Worm (Caenorhabditis elegans) whole organism, L1 larva: ENCODE measurements around the gene ttr-16.

Experiments used
- C04F5.9 ChIP-seq: sonication (generic microtip); optimal IDR thresholded peaks from 2 replicates; lab custom pipeline; 2016; ENCODE audit warnings: missing genetic modification characterization, missing compliant biosample characterization
- aha-1 ChIP-seq: fragments of 150-350 bp; optimal IDR thresholded peaks from 2 replicates; lab custom pipeline; 2014; ENCODE audit warnings: missing biosample characterization, missing genetic modification characterization
- ceh-63 ChIP-seq: fragments of 200-800 bp; sonication (Bioruptor generic); optimal IDR thresholded peaks from 2 replicates; lab custom pipeline; 2018; ENCODE audit warnings: mild to moderate bottlenecking, missing genetic modification characterization, missing compliant biosample characterization
- ceh-8 ChIP-seq: fragments of 200-800 bp; sonication (Bioruptor generic); optimal IDR thresholded peaks from 2 replicates; lab custom pipeline; 2018; ENCODE audit warnings: mild to moderate bottlenecking, missing genetic modification characterization, moderate library complexity, missing compliant biosample characterization
- ceh-90 ChIP-seq: sonication (generic microtip); optimal IDR thresholded peaks from 2 replicates; lab custom pipeline; 2016; ENCODE audit warnings: missing genetic modification characterization, missing compliant biosample characterization
- ces-1 ChIP-seq: fragments of 150-350 bp; optimal IDR thresholded peaks from 2 replicates; lab custom pipeline; 2014; ENCODE audit warnings: missing biosample characterization, missing genetic modification reagents, missing genetic modification characterization
- dsc-1 ChIP-seq: sonication (generic microtip); optimal IDR thresholded peaks from 2 replicates; lab custom pipeline; 2016; ENCODE audit warnings: mild to moderate bottlenecking, missing genetic modification characterization, missing compliant biosample characterization
- efl-1 ChIP-seq, 4 experiments: fragments of 150-350 bp; optimal IDR thresholded peaks in 3 of 4; peaks in 1 of 4; 1 replicate in 1 of 4; 2 replicates in 3 of 4; lab custom pipeline; 2014; ENCODE audit warnings: missing biosample characterization in 2 of 4, missing genetic modification characterization in 2 of 4, missing genetic modification reagents in 2 of 4
- egl-27 ChIP-seq, 2 experiments: fragments of 150-350 bp in 1 of 2; sonication (generic microtip); optimal IDR thresholded peaks; 3 replicates each; lab custom pipeline; 2017 to 2018; ENCODE audit warnings: missing biosample characterization in 2 of 2, missing genetic modification characterization in 2 of 2, missing genetic modification reagents in 2 of 2
- elt-2 ChIP-seq: sonication (generic microtip); optimal IDR thresholded peaks from 2 replicates; lab custom pipeline; 2016; ENCODE audit warnings: missing genetic modification characterization, mild to moderate bottlenecking, inconsistent platforms, missing compliant biosample characterization, missing genetic modification reagents
- grh-1 ChIP-seq: fragments of 200-800 bp; sonication (Bioruptor generic); IDR thresholded peaks from 2 replicates; pipeline ENCODE4 v1.3.6; 2022; ENCODE audit warnings: missing genetic modification reagents, missing genetic modification characterization, missing compliant biosample characterization
- lin-14 ChIP-seq: fragments of 200-800 bp; sonication (Bioruptor generic); optimal IDR thresholded peaks from 2 replicates; lab custom pipeline; 2018; ENCODE audit warnings: mild to moderate bottlenecking, missing genetic modification characterization, moderate library complexity, missing compliant biosample characterization
- lin-15B ChIP-seq: fragments of 150-350 bp; sonication (generic microtip); optimal IDR thresholded peaks from 3 replicates; lab custom pipeline; 2014; ENCODE audit warnings: missing biosample characterization, missing genetic modification characterization
- lin-39 ChIP-seq: fragments of 150-350 bp; optimal IDR thresholded peaks from 2 replicates; lab custom pipeline; 2014; ENCODE audit warnings: missing biosample characterization, missing genetic modification reagents, missing genetic modification characterization
- lsy-2 ChIP-seq, 2 experiments: fragments of 150-350 bp; optimal IDR thresholded peaks; 2 replicates each; lab custom pipeline; 2014; ENCODE audit warnings: missing biosample characterization in 2 of 2, missing genetic modification characterization in 2 of 2
- mab-9 ChIP-seq: fragments of 200-800 bp; sonication (Bioruptor generic); IDR thresholded peaks from 2 replicates; pipeline ENCODE4 v1.3.6; 2022; ENCODE audit warnings: missing genetic modification reagents, missing genetic modification characterization, missing compliant biosample characterization
- mdl-1 ChIP-seq, 2 experiments: fragments of 150-350 bp; optimal IDR thresholded peaks; 2 replicates each; lab custom pipeline; 2014 to 2017; ENCODE audit warnings: missing biosample characterization in 2 of 2, missing genetic modification characterization in 2 of 2, inconsistent platforms in 1 of 2
- mef-2 ChIP-seq: fragments of 150-350 bp; optimal IDR thresholded peaks from 2 replicates; lab custom pipeline; 2014; ENCODE audit warnings: missing biosample characterization, missing genetic modification characterization
- mep-1 ChIP-seq: fragments of 150-350 bp; optimal IDR thresholded peaks from 2 replicates; lab custom pipeline; 2014; ENCODE audit warnings: missing biosample characterization, missing genetic modification characterization
- nhr-12 ChIP-seq: sonication (generic microtip); optimal IDR thresholded peaks from 2 replicates; lab custom pipeline; 2017; ENCODE audit warnings: missing biosample characterization, missing genetic modification characterization
- nhr-19 ChIP-seq: fragments of 200-800 bp; sonication (Bioruptor generic); conservative IDR thresholded peaks from 2 replicates; pipeline ENCODE4 v1.3.6; 2022; ENCODE audit warnings: missing genetic modification characterization, missing compliant biosample characterization
- nhr-20 ChIP-seq: sonication (generic microtip); optimal IDR thresholded peaks from 2 replicates; lab custom pipeline; 2016; ENCODE audit warnings: mild to moderate bottlenecking, missing genetic modification characterization, missing compliant biosample characterization
- nhr-237 ChIP-seq: fragments of 150-350 bp; optimal IDR thresholded peaks from 2 replicates; lab custom pipeline; 2014; ENCODE audit warnings: missing biosample characterization, missing genetic modification characterization
- nhr-47 ChIP-seq: sonication (generic microtip); optimal IDR thresholded peaks from 2 replicates; lab custom pipeline; 2016; ENCODE audit warnings: mild to moderate bottlenecking, missing genetic modification characterization, moderate library complexity, missing compliant biosample characterization
- nhr-71 ChIP-seq: sonication (generic microtip); optimal IDR thresholded peaks from 2 replicates; lab custom pipeline; 2016; ENCODE audit warnings: mild to moderate bottlenecking, missing genetic modification characterization, moderate library complexity, missing compliant biosample characterization
- nhr-84 ChIP-seq: sonication (generic microtip); optimal IDR thresholded peaks from 2 replicates; lab custom pipeline; 2017; ENCODE audit warnings: missing biosample characterization, missing genetic modification characterization
- pag-3 ChIP-seq: sonication (generic microtip); optimal IDR thresholded peaks from 2 replicates; lab custom pipeline; 2017; ENCODE audit warnings: missing genetic modification characterization, mild to moderate bottlenecking, missing compliant biosample characterization, antibody characterized with exemption, borderline replicate concordance; ENCODE audit not compliant: insufficient read depth
- pax-3 ChIP-seq: fragments of 200-800 bp; sonication (Bioruptor generic); optimal IDR thresholded peaks from 2 replicates; lab custom pipeline; 2018; ENCODE audit warnings: mild to moderate bottlenecking, missing genetic modification characterization, moderate library complexity, missing compliant biosample characterization
- snpc-4 ChIP-seq: fragments of 150-350 bp; optimal IDR thresholded peaks from 2 replicates; lab custom pipeline; 2014; ENCODE audit warnings: missing biosample characterization, missing genetic modification characterization
- sox-4 ChIP-seq: sonication (generic microtip); optimal IDR thresholded peaks from 2 replicates; lab custom pipeline; 2016; ENCODE audit warnings: missing genetic modification characterization, missing compliant biosample characterization
- unc-130 ChIP-seq: fragments of 150-350 bp; optimal IDR thresholded peaks from 2 replicates; lab custom pipeline; 2017; ENCODE audit warnings: missing biosample characterization, missing genetic modification characterization, inconsistent platforms
- unc-30 ChIP-seq: sonication (generic microtip); optimal IDR thresholded peaks from 2 replicates; lab custom pipeline; 2017; ENCODE audit warnings: missing biosample characterization, missing genetic modification characterization
- unc-62 ChIP-seq: fragments of 150-350 bp; optimal IDR thresholded peaks from 2 replicates; lab custom pipeline; 2014; ENCODE audit warnings: missing biosample characterization, missing genetic modification reagents, missing genetic modification characterization
- zag-1 ChIP-seq: fragments of 150-350 bp; optimal IDR thresholded peaks from 2 replicates; lab custom pipeline; 2014; ENCODE audit warnings: missing biosample characterization, missing genetic modification characterization
- ztf-11 ChIP-seq, 2 experiments: sonication (generic microtip); optimal IDR thresholded peaks; 2 replicates each; lab custom pipeline; 2016 to 2017; ENCODE audit warnings: missing genetic modification characterization in 2 of 2, missing biosample characterization in 1 of 2, missing compliant biosample characterization in 1 of 2

Gene ttr-16

DNA sequence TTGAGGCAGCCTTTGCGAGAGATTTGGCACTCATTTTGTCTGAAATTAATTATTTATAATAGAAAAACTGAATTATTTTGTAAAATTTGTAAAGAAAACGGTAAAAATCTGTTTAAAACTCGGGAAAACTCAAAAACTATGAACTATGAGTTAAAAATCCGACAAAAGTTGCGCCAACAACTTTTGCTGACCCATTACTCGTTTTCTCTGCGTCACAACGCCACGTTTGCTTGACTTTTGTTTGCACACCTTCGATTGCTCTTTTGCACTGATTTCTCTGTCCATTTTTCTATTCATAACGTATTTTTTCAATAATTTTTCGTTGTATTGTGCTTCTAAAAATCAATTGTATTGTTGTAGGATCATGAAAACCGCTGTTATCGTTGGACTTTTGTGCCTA lies 27.7 kb downstream of the ttr-16 start, which contains the start of gene fkb-1 (continued):
- TF ChIP-seq pax-3 (tag; lab: Kevin White, UChicago): no peak
- TF ChIP-seq lin-15B: peak; percentile 6
- no peak for TF ChIP-seq nhr-12 (tag; lab: Kevin White, UChicago)
- TF ChIP-seq ceh-8 (GFP tag; lab: Kevin White, UChicago): peak; percentile 6
- peak; percentile 19 for TF ChIP-seq sox-4 (tag; lab: Kevin White, UChicago)
- TF ChIP-seq nhr-20: peak; percentile 79
- TF ChIP-seq grh-1 (GFP tag; lab: Robert Waterston, UW): no peak
- peak; percentile 61 for TF ChIP-seq dsc-1 (tag; lab: Kevin White, UChicago)
- no peak for TF ChIP-seq unc-62
- TF ChIP-seq pag-3 (tag; lab: Kevin White, UChicago): no peak
- TF ChIP-seq lin-39 (tag; lab: Kevin White, UChicago): peak; percentile 54
- peak; percentile 83 for TF ChIP-seq mep-1 (tag; lab: Kevin White, UChicago)
- no peak for TF ChIP-seq ceh-63 (GFP tag; lab: Kevin White, UChicago)
- no peak for TF ChIP-seq mab-9 (GFP tag; lab: Robert Waterston, UW)
- TF ChIP-seq zag-1 (tag; lab: Kevin White, UChicago): no peak
- peak; percentile 66 to 78 for TF ChIP-seq efl-1 (optimal IDR thresholded peaks at IDR 0.05; lab: Kevin White, UChicago)
- TF ChIP-seq efl-1 (GFP tag; optimal IDR thresholded peaks at IDR 0.05 in 1 of 2; lab: Kevin White, UChicago): peak; percentile 68 to 96
- peak; percentile 82 for TF ChIP-seq lin-14 (GFP tag; lab: Kevin White, UChicago)
- peak; percentile 82 to 85 for TF ChIP-seq lsy-2 (tag; optimal IDR thresholded peaks at IDR 0.05; lab: Kevin White, UChicago)
- TF ChIP-seq nhr-19 (GFP tag; lab: Robert Waterston, UW): peak; percentile 71
- no peak for TF ChIP-seq ztf-11 (tag; optimal IDR thresholded peaks at IDR 0.05; lab: Kevin White, UChicago)
- no peak for TF ChIP-seq nhr-237 (tag; lab: Kevin White, UChicago)
- no peak for TF ChIP-seq ces-1 (GFP tag; lab: Kevin White, UChicago)
- no peak for TF ChIP-seq mef-2 (tag; lab: Kevin White, UChicago)
- peak; percentile 82 for TF ChIP-seq nhr-71 (tag; lab: Kevin White, UChicago)
- TF ChIP-seq ceh-90 (tag; lab: Kevin White, UChicago): no peak
- TF ChIP-seq snpc-4 (tag; lab: Kevin White, UChicago): peak; percentile 12
- TF ChIP-seq nhr-84 (tag; lab: Kevin White, UChicago): no peak
- TF ChIP-seq C04F5.9: no peak
- peak in 1 of 2 experiments; percentile 61 for TF ChIP-seq mdl-1 (tag; optimal IDR thresholded peaks at IDR 0.05; lab: Kevin White, UChicago)
- no peak for TF ChIP-seq egl-27 (tag; optimal IDR thresholded peaks at IDR 0.05; lab: Kevin White, UChicago)

DNA sequence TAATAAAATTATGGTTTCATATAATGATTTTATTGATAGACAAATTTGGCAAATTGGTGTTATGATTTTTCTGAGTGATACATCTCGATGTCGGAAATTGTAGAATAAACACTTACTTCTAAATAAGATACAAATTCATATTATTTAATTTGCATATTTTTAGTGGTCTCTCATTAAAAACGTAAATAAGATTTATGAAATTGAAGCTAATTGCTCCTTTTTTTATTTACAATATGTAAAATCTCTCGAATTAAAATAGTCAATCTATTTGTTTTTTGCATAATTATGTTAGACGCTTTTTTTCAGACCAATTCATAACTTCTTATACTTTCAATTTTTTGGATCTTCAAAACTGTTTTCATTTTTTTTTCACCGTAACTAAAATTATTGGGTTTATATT lies 31.6 kb downstream of the ttr-16 start, which contains the start of gene hrg-6:
TSS of gene hrg-6 (plus strand) at position 301 of the 400 bp plus-strand sequence.
- TF ChIP-seq nhr-237 (tag; lab: Kevin White, UChicago): no peak
- TF ChIP-seq zag-1 (tag; lab: Kevin White, UChicago): no peak
- TF ChIP-seq unc-130 (tag; lab: Kevin White, UChicago): no peak
- TF ChIP-seq nhr-71 (tag; lab: Kevin White, UChicago): no peak
- TF ChIP-seq aha-1 (tag; lab: Kevin White, UChicago): no peak
- no peak for TF ChIP-seq mdl-1 (tag; optimal IDR thresholded peaks at IDR 0.05; lab: Kevin White, UChicago)
- no peak for TF ChIP-seq unc-30 (tag; lab: Kevin White, UChicago)
- no peak for TF ChIP-seq efl-1 (optimal IDR thresholded peaks at IDR 0.05; lab: Kevin White, UChicago)
- TF ChIP-seq efl-1 (GFP tag; optimal IDR thresholded peaks at IDR 0.05 in 1 of 2; lab: Kevin White, UChicago): peak in 1 of 2 experiments; percentile 78
- no peak for TF ChIP-seq lsy-2 (tag; optimal IDR thresholded peaks at IDR 0.05; lab: Kevin White, UChicago)

DNA sequence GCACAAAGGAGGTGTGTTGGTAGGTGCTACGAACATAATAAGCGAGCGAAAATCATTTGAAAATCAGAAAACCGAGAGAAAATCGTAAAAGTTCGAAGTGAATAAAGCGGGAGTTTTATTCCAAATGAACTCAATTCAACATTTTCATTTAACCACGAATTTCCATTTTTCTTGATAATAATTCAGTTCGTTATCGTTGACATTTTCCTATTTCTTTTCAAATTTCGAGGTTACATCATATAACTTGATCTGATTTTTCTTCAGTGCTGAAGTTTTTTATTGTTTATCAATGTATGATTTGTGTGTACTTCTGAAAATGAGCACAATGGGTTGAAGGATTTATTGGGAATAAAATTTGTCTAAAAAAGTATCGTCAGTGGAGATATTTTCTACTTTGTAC lies 32.3 kb downstream of the ttr-16 start:
- TF ChIP-seq nhr-47 (tag; lab: Kevin White, UChicago) (no peak), elt-2 (tag; lab: Kevin White, UChicago) (peak; percentile 71), pax-3 (tag; lab: Kevin White, UChicago) (no peak)
- TF ChIP-seq, all 84 proteins: peak for 1
